Fruit fly (Drosophila melanogaster) whole organism, embryonic: ENCODE results near the gene CG14000.

Source experiments
- Bgb ChIP-seq: fragments of 200-800 bp; sonication (Bioruptor generic); IDR thresholded peaks from 2 replicates; pipeline ENCODE4 v1.3.6; 2022; ENCODE audit warnings: missing biosample characterization, missing genetic modification characterization; ENCODE audit not compliant: partially characterized antibody
- CG10654 ChIP-seq: fragments of 200-800 bp; sonication (Bioruptor generic); optimal IDR thresholded peaks from 2 replicates; lab custom pipeline; 2016; ENCODE audit warnings: missing biosample characterization, missing genetic modification characterization
- CG10979 ChIP-seq: fragments of 200-800 bp; sonication (Bioruptor generic); optimal IDR thresholded peaks from 2 replicates; lab custom pipeline; 2018; ENCODE audit warnings: missing biosample characterization, mild to moderate bottlenecking, missing genetic modification characterization, moderate library complexity
- CG11093 ChIP-seq: fragments of 200-800 bp; sonication (Bioruptor generic); IDR thresholded peaks from 3 replicates; pipeline ENCODE4 v1.3.6; 2022; ENCODE audit warnings: missing biosample characterization, missing genetic modification characterization
- CG14050 ChIP-seq: fragments of 200-800 bp; sonication (Bioruptor generic); IDR thresholded peaks from 3 replicates; pipeline ENCODE4 v1.3.6; 2022; ENCODE audit warnings: missing biosample characterization, missing genetic modification characterization
- CG15073 ChIP-seq: fragments of 200-800 bp; sonication (Bioruptor generic); optimal IDR thresholded peaks from 2 replicates; lab custom pipeline; 2016; ENCODE audit warnings: missing biosample characterization, missing genetic modification characterization
- CG15514 ChIP-seq: fragments of 200-800 bp; sonication (Bioruptor generic); optimal IDR thresholded peaks from 3 replicates; lab custom pipeline; 2017; ENCODE audit warnings: missing biosample characterization, missing genetic modification characterization, mild to moderate bottlenecking, moderate library complexity, missing genetic modification reagents
- CG15696 ChIP-seq: fragments of 200-800 bp; sonication (Bioruptor generic); optimal IDR thresholded peaks from 2 replicates; lab custom pipeline; 2019; ENCODE audit warnings: missing biosample characterization, mild to moderate bottlenecking, missing genetic modification characterization, moderate library complexity
- CG18619 ChIP-seq: fragments of 200-800 bp; sonication (Bioruptor generic); optimal IDR thresholded peaks from 3 replicates; lab custom pipeline; 2017; ENCODE audit warnings: missing biosample characterization, mild to moderate bottlenecking, missing genetic modification characterization
- CG31441 ChIP-seq: fragments of 200-800 bp; sonication (Bioruptor generic); IDR thresholded peaks from 2 replicates; pipeline ENCODE4 v1.3.6; 2022; ENCODE audit warnings: missing biosample characterization, missing genetic modification characterization
- CG3163 ChIP-seq: fragments of 200-800 bp; sonication (Bioruptor generic); optimal IDR thresholded peaks from 3 replicates; lab custom pipeline; 2016; ENCODE audit warnings: missing biosample characterization, missing genetic modification characterization
- CG3407 ChIP-seq: fragments of 200-800 bp; sonication (Bioruptor generic); optimal IDR thresholded peaks from 2 replicates; lab custom pipeline; 2018; ENCODE audit warnings: missing biosample characterization, mild to moderate bottlenecking, missing genetic modification characterization
- CG42726 ChIP-seq: fragments of 200-800 bp; sonication (Bioruptor generic); IDR thresholded peaks from 2 replicates; pipeline ENCODE4 v1.3.6; 2022; ENCODE audit warnings: missing biosample characterization, missing genetic modification characterization; ENCODE audit not compliant: partially characterized antibody
- CG4707 ChIP-seq: fragments of 200-800 bp; sonication (Bioruptor generic); optimal IDR thresholded peaks from 2 replicates; lab custom pipeline; 2018; ENCODE audit warnings: missing biosample characterization, mild to moderate bottlenecking, missing genetic modification characterization, moderate library complexity
- CG5180 ChIP-seq: fragments of 200-800 bp; sonication (Bioruptor generic); optimal IDR thresholded peaks from 3 replicates; lab custom pipeline; 2017; ENCODE audit warnings: missing biosample characterization, missing genetic modification characterization, mild to moderate bottlenecking, moderate library complexity, missing genetic modification reagents
- CG7271 ChIP-seq: fragments of 200-800 bp; sonication (Bioruptor generic); optimal IDR thresholded peaks from 2 replicates; lab custom pipeline; 2018; ENCODE audit warnings: missing biosample characterization, mild to moderate bottlenecking, missing genetic modification characterization, moderate library complexity
- CG9876 ChIP-seq: fragments of 200-800 bp; sonication (Bioruptor generic); optimal IDR thresholded peaks from 2 replicates; lab custom pipeline; 2016; ENCODE audit warnings: missing biosample characterization, missing genetic modification characterization
- CTCF ChIP-seq: fragments of 200-800 bp; sonication (Bioruptor generic); optimal IDR thresholded peaks from 2 replicates; lab custom pipeline; 2017; ENCODE audit warnings: missing biosample characterization, mild to moderate bottlenecking, missing genetic modification characterization, moderate library complexity
- Chrac-16 ChIP-seq: fragments of 200-800 bp; sonication (Bioruptor generic); optimal IDR thresholded peaks from 3 replicates; lab custom pipeline; 2016; ENCODE audit warnings: missing biosample characterization, missing genetic modification characterization
- Doc3 ChIP-seq: fragments of 200-800 bp; sonication (Bioruptor generic); IDR thresholded peaks from 3 replicates; pipeline ENCODE4 v1.3.6; 2022; ENCODE audit warnings: missing biosample characterization, missing genetic modification characterization; ENCODE audit not compliant: partially characterized antibody
- HLH54F ChIP-seq: fragments of 200-800 bp; sonication (Bioruptor generic); optimal IDR thresholded peaks from 3 replicates; lab custom pipeline; 2016; ENCODE audit warnings: missing biosample characterization, missing genetic modification characterization
- Mes4 ChIP-seq: fragments of 200-800 bp; sonication (Bioruptor generic); optimal IDR thresholded peaks from 2 replicates; lab custom pipeline; 2016; ENCODE audit warnings: missing biosample characterization, missing genetic modification characterization
- NfI ChIP-seq: fragments of 200-800 bp; sonication (Bioruptor generic); optimal IDR thresholded peaks from 3 replicates; lab custom pipeline; 2018; ENCODE audit warnings: missing biosample characterization, mild to moderate bottlenecking, missing genetic modification characterization, moderate library complexity
- Optix ChIP-seq: fragments of 200-800 bp; sonication (Bioruptor generic); IDR thresholded peaks from 3 replicates; pipeline ENCODE4 v1.3.6; 2022; ENCODE audit warnings: missing biosample characterization, missing genetic modification characterization
- PHDP ChIP-seq: fragments of 200-800 bp; sonication (Bioruptor generic); optimal IDR thresholded peaks from 3 replicates; lab custom pipeline; 2018; ENCODE audit warnings: missing biosample characterization, mild to moderate bottlenecking, missing genetic modification characterization, moderate library complexity
- Sox100B ChIP-seq: fragments of 200-800 bp; sonication (Bioruptor generic); optimal IDR thresholded peaks from 3 replicates; lab custom pipeline; 2018; ENCODE audit warnings: missing biosample characterization, mild to moderate bottlenecking, missing genetic modification characterization
- bab2 ChIP-seq: fragments of 200-800 bp; sonication (Bioruptor generic); optimal IDR thresholded peaks from 2 replicates; lab custom pipeline; 2016; ENCODE audit warnings: missing biosample characterization, missing genetic modification characterization
- br ChIP-seq: fragments of >200 bp; optimal IDR thresholded peaks from 2 replicates; lab custom pipeline; 2017
- corto ChIP-seq: fragments of 200-800 bp; sonication (Bioruptor generic); optimal IDR thresholded peaks from 2 replicates; lab custom pipeline; 2016; ENCODE audit warnings: missing biosample characterization, mild to moderate bottlenecking, missing genetic modification characterization, moderate library complexity
- crp ChIP-seq, 2 experiments: fragments of 200-800 bp; sonication (Bioruptor generic); optimal IDR thresholded peaks; 2 replicates in 1 of 2; 3 replicates in 1 of 2; lab custom pipeline; 2017; ENCODE audit warnings: missing biosample characterization in 2 of 2, missing genetic modification characterization in 2 of 2, mild to moderate bottlenecking in 1 of 2, moderate library complexity in 1 of 2
- dimm ChIP-seq: fragments of 200-800 bp; sonication (Bioruptor generic); IDR thresholded peaks from 2 replicates; pipeline ENCODE4 v1.3.6; 2022; ENCODE audit warnings: missing biosample characterization, missing genetic modification characterization
- dmrt11E ChIP-seq: fragments of 200-800 bp; sonication (Bioruptor generic); optimal IDR thresholded peaks from 3 replicates; lab custom pipeline; 2018; ENCODE audit warnings: missing biosample characterization, mild to moderate bottlenecking, missing genetic modification characterization, moderate library complexity
- ewg ChIP-seq: fragments of 200-800 bp; sonication (Bioruptor generic); optimal IDR thresholded peaks from 3 replicates; lab custom pipeline; 2017; ENCODE audit warnings: mild to moderate bottlenecking, missing biosample characterization, missing genetic modification reagents, missing genetic modification characterization
- exex ChIP-seq: fragments of 200-800 bp; sonication (Bioruptor generic); optimal IDR thresholded peaks from 4 replicates; lab custom pipeline; 2018; ENCODE audit warnings: missing biosample characterization, mild to moderate bottlenecking, missing genetic modification characterization, moderate library complexity
- hbn ChIP-seq: fragments of 200-800 bp; sonication (Bioruptor generic); IDR thresholded peaks from 2 replicates; pipeline ENCODE4 v1.3.6; 2022; ENCODE audit warnings: missing biosample characterization, missing genetic modification characterization; ENCODE audit not compliant: partially characterized antibody
- jing ChIP-seq: fragments of 200-800 bp; sonication (Bioruptor generic); optimal IDR thresholded peaks from 2 replicates; lab custom pipeline; 2018; ENCODE audit warnings: missing biosample characterization, mild to moderate bottlenecking, missing genetic modification characterization
- lola ChIP-seq, 3 experiments: fragments of >200 bp in 2 of 3; fragments of 200-800 bp in 1 of 3; sonication (Bioruptor generic) in 1 of 3; optimal IDR thresholded peaks; 2 replicates each; lab custom pipeline; 2017 to 2019; ENCODE audit warnings: missing biosample characterization in 3 of 3, missing genetic modification characterization in 3 of 3, mild to moderate bottlenecking in 1 of 3, moderate library complexity in 1 of 3
- phol ChIP-seq: fragments of 200-800 bp; sonication (Bioruptor generic); optimal IDR thresholded peaks from 3 replicates; lab custom pipeline; 2018; ENCODE audit warnings: missing biosample characterization, mild to moderate bottlenecking, missing genetic modification characterization, moderate library complexity
- sens-2 ChIP-seq: fragments of 200-800 bp; sonication (Bioruptor generic); IDR thresholded peaks from 2 replicates; pipeline ENCODE4 v1.3.6; 2022; ENCODE audit warnings: missing biosample characterization, missing genetic modification characterization
- so ChIP-seq: fragments of 200-800 bp; sonication (Bioruptor generic); IDR thresholded peaks from 3 replicates; pipeline ENCODE4 v1.3.6; 2022; ENCODE audit warnings: missing biosample characterization, missing genetic modification characterization
- tap ChIP-seq: fragments of 200-800 bp; optimal IDR thresholded peaks from 3 replicates; lab custom pipeline; 2019; ENCODE audit warnings: missing biosample characterization, mild to moderate bottlenecking, missing genetic modification characterization, moderate library complexity
- tin ChIP-seq: fragments of 200-800 bp; sonication (Bioruptor generic); optimal IDR thresholded peaks from 3 replicates; lab custom pipeline; 2016; ENCODE audit warnings: missing biosample characterization, missing genetic modification characterization
- tll ChIP-seq, 2 experiments: fragments of 200-800 bp in 1 of 2; fragments of >200 bp in 1 of 2; sonication (Bioruptor generic) in 1 of 2; optimal IDR thresholded peaks; 2 replicates each; lab custom pipeline; 2017 to 2019; ENCODE audit warnings: missing biosample characterization in 2 of 2, missing genetic modification characterization in 2 of 2, mild to moderate bottlenecking in 1 of 2, moderate library complexity in 1 of 2
- twi ChIP-seq: fragments of 200-800 bp; optimal IDR thresholded peaks from 2 replicates; lab custom pipeline; 2019; ENCODE audit warnings: missing biosample characterization, mild to moderate bottlenecking, missing genetic modification characterization, moderate library complexity
- tx ChIP-seq: fragments of 200-800 bp; sonication (Bioruptor generic); optimal IDR thresholded peaks from 2 replicates; lab custom pipeline; 2016; ENCODE audit warnings: missing biosample characterization, missing genetic modification characterization
- unc-4 ChIP-seq: fragments of 200-800 bp; sonication (Bioruptor generic); IDR thresholded peaks from 2 replicates; pipeline ENCODE4 v1.3.6; 2022; ENCODE audit warnings: missing biosample characterization, missing genetic modification characterization; ENCODE audit not compliant: partially characterized antibody
- vvl ChIP-seq: fragments of 200-800 bp; sonication (Bioruptor generic); IDR thresholded peaks from 2 replicates; pipeline ENCODE4 v1.3.6; 2022; ENCODE audit warnings: missing biosample characterization, missing genetic modification characterization
- yki ChIP-seq: fragments of >200 bp; optimal IDR thresholded peaks from 3 replicates; lab custom pipeline; 2018

Gene CG14000

dm6 chr2L:5923603-5924138, 13.6 kb upstream of the CG14000 start, which contains the start of gene CG9016 (continued):
- TF ChIP-seq ewg (GFP tag; lab: Kevin White, UChicago) (peak; percentile 86), CG10979 (tag; lab: Kevin White, UChicago) (no peak), CG10654 (GFP tag; lab: Kevin White, UChicago) (no peak), dimm (GFP tag; lab: Robert Waterston, UW) (no peak), yki (lab: Kevin White, UChicago) (no peak), br (lab: Kevin White, UChicago) (no peak), Chrac-16 (GFP tag; lab: Kevin White, UChicago) (no peak), tin (GFP tag; lab: Kevin White, UChicago) (no peak), dmrt11E (tag; lab: Kevin White, UChicago) (no peak), Mes4 (no peak), tap (tag; lab: Kevin White, UChicago) (no peak), CG15696 (tag; lab: Kevin White, UChicago) (no peak), phol (no peak), CG15073 (GFP tag; lab: Kevin White, UChicago) (no peak), CG18619 (GFP tag; lab: Kevin White, UChicago) (no peak), Optix (GFP tag; lab: Robert Waterston, UW) (no peak), CTCF (no peak), vvl (GFP tag; lab: Robert Waterston, UW) (no peak), CG3407 (GFP tag; lab: Kevin White, UChicago) (no peak), lola (GFP tag; optimal IDR thresholded peaks at IDR 0.05; lab: Kevin White, UChicago) (no peak), Sox100B (GFP tag; lab: Kevin White, UChicago) (no peak), CG11093 (GFP tag; lab: Robert Waterston, UW) (no peak), CG15514 (GFP tag; lab: Kevin White, UChicago) (no peak), twi (tag; lab: Kevin White, UChicago) (no peak), CG31441 (GFP tag; lab: Robert Waterston, UW) (no peak), bab2 (GFP tag; lab: Kevin White, UChicago) (no peak), jing (no peak), CG14050 (GFP tag; lab: Robert Waterston, UW) (no peak), so (GFP tag; lab: Robert Waterston, UW) (0 out of 3 replicates have a peak, but pooled peaks have one; percentile 17), sens-2 (GFP tag; lab: Robert Waterston, UW) (no peak), Bgb (GFP tag; lab: Robert Waterston, UW) (peak; percentile 19; the same call in 1 of the 2 replicates), hbn (GFP tag; lab: Robert Waterston, UW) (no peak), CG42726 (GFP tag; lab: Robert Waterston, UW) (peak; percentile 33; the same call in 1 of the 2 replicates), crp (GFP tag; optimal IDR thresholded peaks at IDR 0.05; lab: Kevin White, UChicago) (no peak), NfI (GFP tag; lab: Kevin White, UChicago) (no peak)

- peak; percentile 46 for TF ChIP-seq tx (GFP tag; lab: Kevin White, UChicago)
- TF ChIP-seq PHDP = peak; percentile 92
- peak in 1 of 2 experiments; percentile 77 for TF ChIP-seq tll (GFP tag; optimal IDR thresholded peaks at IDR 0.05; lab: Kevin White, UChicago)
- peak; percentile 67 to 96 for TF ChIP-seq crp (GFP tag; optimal IDR thresholded peaks at IDR 0.05; lab: Kevin White, UChicago)
- peak; percentile 90 for TF ChIP-seq CG4707
- peak; percentile 18; the same call in 1 of the 2 replicates for TF ChIP-seq unc-4 (GFP tag; lab: Robert Waterston, UW)
- no peak for TF ChIP-seq corto
- peak; percentile 24 for TF ChIP-seq CG7271
- TF ChIP-seq CG3163 (GFP tag; lab: Kevin White, UChicago) = peak; percentile 70
- peak; percentile 79 for TF ChIP-seq exex
- peak; percentile 31 for TF ChIP-seq HLH54F (GFP tag; lab: Kevin White, UChicago)
- TF ChIP-seq CG9876 (GFP tag; lab: Kevin White, UChicago) = peak; percentile 65
- TF ChIP-seq CG5180 (GFP tag; lab: Kevin White, UChicago) = peak; percentile 87
- peak; percentile 49 for TF ChIP-seq Doc3 (GFP tag; lab: Robert Waterston, UW)
Observed at dm6 chr2L:5906893-5907850, 2.9 kb downstream of the CG14000 start, which contains the start of gene bchs. bchs (plus strand) TSS chr2L:5907169.
